Worm (Caenorhabditis elegans) whole organism, L2 larva: Measurements from ENCODE around the gene C13C4.7.

Experiments used
- ZK546.5 ChIP-seq: sonication (generic microtip); optimal IDR thresholded peaks from 2 replicates; lab custom pipeline; 2017; ENCODE audit warnings: missing biosample characterization, missing genetic modification characterization
- aly-2 ChIP-seq: fragments of 150-350 bp; optimal IDR thresholded peaks from 2 replicates; lab custom pipeline; 2014; ENCODE audit warnings: missing biosample characterization, missing genetic modification characterization
- ama-1 ChIP-seq: fragments of 150-350 bp; optimal IDR thresholded peaks from 2 replicates; lab custom pipeline; 2018; ENCODE audit warnings: inconsistent platforms
- ceh-16 ChIP-seq: fragments of 150-350 bp; optimal IDR thresholded peaks from 2 replicates; lab custom pipeline; 2014; ENCODE audit warnings: missing biosample characterization, missing genetic modification characterization
- egl-27 ChIP-seq: sonication (generic microtip); optimal IDR thresholded peaks from 3 replicates; lab custom pipeline; 2017; ENCODE audit warnings: missing biosample characterization, missing genetic modification reagents, missing genetic modification characterization
- elt-3 ChIP-seq: sonication (generic microtip); optimal IDR thresholded peaks from 2 replicates; lab custom pipeline; 2017; ENCODE audit warnings: missing biosample characterization, missing genetic modification characterization
- fos-1 ChIP-seq: fragments of 150-350 bp; optimal IDR thresholded peaks from 2 replicates; lab custom pipeline; 2014; ENCODE audit warnings: missing biosample characterization, missing genetic modification characterization
- mbf-1 ChIP-seq: sonication (generic microtip); optimal IDR thresholded peaks from 2 replicates; lab custom pipeline; 2017; ENCODE audit warnings: missing biosample characterization, missing genetic modification characterization
- sma-9 ChIP-seq, 2 experiments: fragments of 150-350 bp in 1 of 2; sonication (generic microtip) in 1 of 2; optimal IDR thresholded peaks; 2 replicates each; lab custom pipeline; 2014 to 2016; ENCODE audit warnings: missing genetic modification characterization in 2 of 2, mild to moderate bottlenecking in 1 of 2, missing biosample characterization in 1 of 2, missing compliant biosample characterization in 1 of 2, missing genetic modification reagents in 1 of 2, moderate library complexity in 1 of 2
- snpc-4 ChIP-seq: fragments of 150-350 bp; optimal IDR thresholded peaks from 2 replicates; lab custom pipeline; 2014; ENCODE audit warnings: missing biosample characterization, missing genetic modification characterization
- unc-55 ChIP-seq: fragments of 150-350 bp; sonication (generic microtip); optimal IDR thresholded peaks from 3 replicates; lab custom pipeline; 2014; ENCODE audit warnings: missing biosample characterization, missing genetic modification reagents, missing genetic modification characterization
- ztf-1 ChIP-seq: fragments of 200-800 bp; sonication (Bioruptor generic); conservative IDR thresholded peaks from 2 replicates; pipeline ENCODE4 v1.3.6; 2022; ENCODE audit warnings: missing genetic modification characterization, missing compliant biosample characterization
- ztf-11 ChIP-seq: sonication (generic microtip); optimal IDR thresholded peaks from 2 replicates; lab custom pipeline; 2017; ENCODE audit warnings: missing biosample characterization, missing genetic modification characterization

- no peak for TF ChIP-seq ZK546.5 (tag; lab: Kevin White, UChicago)
- TF ChIP-seq ama-1 (lab: Kevin White, UChicago) = no peak
- TF ChIP-seq egl-27 (tag; lab: Kevin White, UChicago) = no peak
- no peak for TF ChIP-seq ztf-1 (GFP tag; lab: Robert Waterston, UW)
- no peak for TF ChIP-seq elt-3 (tag; lab: Kevin White, UChicago)
- no peak for TF ChIP-seq unc-55 (GFP tag; lab: Kevin White, UChicago)
- no peak for TF ChIP-seq fos-1 (tag; lab: Kevin White, UChicago)
- TF ChIP-seq ztf-11 (tag; lab: Kevin White, UChicago) = no peak
- TF ChIP-seq mbf-1 (tag; lab: Kevin White, UChicago) = no peak
- TF ChIP-seq ceh-16 = no peak
- no peak for TF ChIP-seq snpc-4 (tag; lab: Kevin White, UChicago)
- TF ChIP-seq aly-2 (tag; lab: Kevin White, UChicago) = no peak
- no peak for TF ChIP-seq sma-9 (GFP tag; optimal IDR thresholded peaks at IDR 0.05; lab: Kevin White, UChicago)
- TF ChIP-seq sma-9 (tag; optimal IDR thresholded peaks at IDR 0.05; lab: Kevin White, UChicago) = no peak
Observed at ce11 chrV:12117567-12118053, 2.7 kb downstream of the C13C4.7 start, which contains the start of gene C13C4.8.
